Worm (Caenorhabditis elegans) whole organism, L4/young adult: ENCODE measurements around the gene irld-47.

Experiments
- W03F9.2 ChIP-seq: fragments of 150-350 bp; optimal IDR thresholded peaks from 2 replicates; lab custom pipeline; 2014; ENCODE audit warnings: missing biosample characterization, missing genetic modification characterization
- dao-5 ChIP-seq: sonication (generic microtip); optimal IDR thresholded peaks from 2 replicates; lab custom pipeline; 2016; ENCODE audit warnings: missing genotype, missing genetic modification characterization, moderate library complexity, missing compliant biosample characterization
- him-1 ChIP-seq: sonication (generic microtip); optimal IDR thresholded peaks from 2 replicates; lab custom pipeline; 2016; ENCODE audit warnings: missing genotype, missing genetic modification reagents, missing genetic modification characterization, missing compliant biosample characterization

irld-47 gene

DNA sequence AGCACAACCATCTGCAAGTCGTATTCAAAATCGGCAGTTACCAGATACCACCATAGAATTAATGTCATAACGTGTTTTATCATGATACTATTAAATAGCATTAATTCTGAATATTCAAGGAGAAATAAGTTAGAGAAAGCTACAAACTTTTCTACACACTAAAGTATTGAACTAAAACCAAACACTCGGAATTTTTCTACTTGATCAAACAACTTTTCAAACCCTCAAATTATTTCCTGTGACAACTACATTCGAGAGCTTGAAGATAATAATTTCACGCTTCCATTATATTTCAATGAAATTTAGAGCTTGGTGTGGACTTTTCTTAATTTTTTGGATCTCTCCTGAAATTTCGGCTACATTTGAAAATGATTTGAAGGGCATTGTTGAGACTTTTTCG, at the start of gene irld-47:
Gene irld-47, minus strand, starts transcription at position 101 of the 400 bp plus-strand sequence.
- TF ChIP-seq him-1 (tag; lab: Kevin White, UChicago) = no peak
- TF ChIP-seq dao-5 (tag; lab: Kevin White, UChicago) = no peak
- no peak for TF ChIP-seq W03F9.2 (tag; lab: Kevin White, UChicago)

DNA sequence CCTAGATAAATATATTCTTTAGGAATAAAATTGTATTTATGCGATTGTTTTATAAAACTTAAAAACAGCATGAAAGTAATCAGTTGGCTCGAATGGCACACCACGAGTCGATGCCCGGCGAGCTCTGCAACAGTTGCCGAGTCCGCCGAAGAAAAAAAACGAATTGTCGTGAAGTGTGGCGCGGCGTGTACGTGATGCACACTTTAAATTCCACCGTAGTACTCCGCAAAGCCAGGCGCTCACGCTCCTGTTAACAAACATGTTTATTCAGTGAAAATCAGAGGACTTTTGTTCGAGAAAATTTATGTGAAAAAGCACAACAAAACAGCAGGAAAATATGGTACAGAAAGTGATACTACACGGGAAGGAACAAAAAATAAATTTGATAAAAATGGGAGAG, 48.3 kb upstream of the irld-47 start:
- TF ChIP-seq him-1 (tag; lab: Kevin White, UChicago) = no peak
- no peak for TF ChIP-seq dao-5 (tag; lab: Kevin White, UChicago)
- peak; percentile 3 for TF ChIP-seq W03F9.2 (tag; lab: Kevin White, UChicago)

ce11 chrII:7870062-7870461, 47.7 kb upstream of the irld-47 start, which contains the start of gene ztf-17:
TSS of gene ztf-17 (minus strand) at chrII:7870162.
- TF ChIP-seq him-1 (tag; lab: Kevin White, UChicago) (no peak), dao-5 (tag; lab: Kevin White, UChicago) (no peak), W03F9.2 (tag; lab: Kevin White, UChicago) (no peak)

DNA sequence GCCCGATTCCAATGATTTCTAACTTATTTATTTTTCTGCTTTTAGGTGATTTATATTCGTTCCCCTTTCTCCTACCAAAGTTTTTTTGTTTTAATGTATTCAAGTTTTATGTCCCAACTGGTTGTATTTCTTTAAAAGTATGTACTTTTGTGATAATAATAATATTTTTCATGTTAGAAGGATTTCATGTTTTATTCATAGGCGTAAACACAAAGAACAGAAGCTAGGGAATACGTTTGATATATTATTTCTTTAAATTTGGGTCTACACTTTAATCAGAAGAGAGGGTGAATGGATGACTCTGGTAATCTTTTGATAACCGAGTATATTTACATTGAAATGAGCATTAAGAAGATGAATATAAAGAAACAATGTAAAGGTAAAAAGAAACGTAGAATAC, 43.7 kb upstream of the irld-47 start:
- no peak for TF ChIP-seq him-1 (tag; lab: Kevin White, UChicago)
- TF ChIP-seq dao-5 (tag; lab: Kevin White, UChicago) = no peak
- no peak for TF ChIP-seq W03F9.2 (tag; lab: Kevin White, UChicago)

DNA sequence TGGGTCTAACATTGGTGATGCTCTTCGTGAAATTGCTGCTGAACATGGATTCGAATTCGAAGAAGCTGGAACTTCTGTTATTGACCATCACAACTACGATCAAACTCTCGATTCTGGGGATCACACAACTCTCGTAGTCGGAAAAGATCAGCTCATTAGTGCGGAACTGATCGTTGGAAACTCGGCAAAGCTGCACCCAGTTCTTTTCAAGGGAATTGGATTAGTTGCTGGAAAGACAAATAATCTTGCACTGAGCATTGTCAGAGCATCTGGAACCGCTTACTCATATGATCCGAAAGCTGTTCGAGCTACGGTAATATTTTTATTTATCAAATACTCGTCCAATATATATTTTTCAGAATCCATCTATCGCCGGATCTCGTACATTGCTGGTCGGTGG, 42.5 kb upstream of the irld-47 start:
- no peak for TF ChIP-seq W03F9.2 (tag; lab: Kevin White, UChicago)
- TF ChIP-seq dao-5 (tag; lab: Kevin White, UChicago) = no peak
- no peak for TF ChIP-seq him-1 (tag; lab: Kevin White, UChicago)

- TF ChIP-seq W03F9.2 (tag; lab: Kevin White, UChicago) (no peak), dao-5 (tag; lab: Kevin White, UChicago) (no peak), him-1 (tag; lab: Kevin White, UChicago) (no peak)
Measured at ce11 chrII:7864207-7864606, 41.9 kb upstream of the irld-47 start, which contains the start of gene ostb-1. TSS of gene ostb-1 (plus strand) at chrII:7864507.

DNA sequence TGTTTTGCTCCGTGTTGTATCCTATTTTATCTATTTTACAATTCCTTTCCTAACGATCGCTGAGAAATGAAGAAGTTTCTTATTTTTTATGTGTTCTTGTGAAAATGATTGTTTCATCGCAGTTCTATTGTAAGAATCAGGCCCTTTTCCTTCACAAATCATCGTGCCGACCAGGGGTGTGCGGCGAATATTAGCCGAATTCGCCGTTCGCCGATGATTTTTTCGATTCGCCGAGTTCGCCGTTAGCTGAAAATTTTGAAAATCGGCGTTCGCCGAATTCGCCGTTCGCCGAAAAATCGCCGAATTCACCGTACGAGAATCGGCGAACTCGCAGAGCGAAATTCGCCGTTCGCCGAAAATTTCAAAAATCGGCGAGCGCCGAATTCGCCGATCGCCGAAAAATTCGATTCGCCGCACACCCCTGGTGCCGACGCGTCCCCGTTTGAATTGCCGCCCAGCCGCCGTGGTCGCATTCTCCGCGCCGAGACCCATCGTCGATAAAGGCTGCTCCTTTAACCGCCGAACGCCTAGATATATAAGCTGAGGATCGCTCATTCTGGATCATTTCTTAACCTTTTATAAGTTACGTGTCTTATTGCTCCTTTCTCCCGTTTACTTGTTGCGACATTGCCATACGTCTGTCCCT, 41.2 kb upstream of the irld-47 start:
- TF ChIP-seq W03F9.2 (tag; lab: Kevin White, UChicago) (no peak), dao-5 (tag; lab: Kevin White, UChicago) (no peak), him-1 (tag; lab: Kevin White, UChicago) (no peak)

DNA sequence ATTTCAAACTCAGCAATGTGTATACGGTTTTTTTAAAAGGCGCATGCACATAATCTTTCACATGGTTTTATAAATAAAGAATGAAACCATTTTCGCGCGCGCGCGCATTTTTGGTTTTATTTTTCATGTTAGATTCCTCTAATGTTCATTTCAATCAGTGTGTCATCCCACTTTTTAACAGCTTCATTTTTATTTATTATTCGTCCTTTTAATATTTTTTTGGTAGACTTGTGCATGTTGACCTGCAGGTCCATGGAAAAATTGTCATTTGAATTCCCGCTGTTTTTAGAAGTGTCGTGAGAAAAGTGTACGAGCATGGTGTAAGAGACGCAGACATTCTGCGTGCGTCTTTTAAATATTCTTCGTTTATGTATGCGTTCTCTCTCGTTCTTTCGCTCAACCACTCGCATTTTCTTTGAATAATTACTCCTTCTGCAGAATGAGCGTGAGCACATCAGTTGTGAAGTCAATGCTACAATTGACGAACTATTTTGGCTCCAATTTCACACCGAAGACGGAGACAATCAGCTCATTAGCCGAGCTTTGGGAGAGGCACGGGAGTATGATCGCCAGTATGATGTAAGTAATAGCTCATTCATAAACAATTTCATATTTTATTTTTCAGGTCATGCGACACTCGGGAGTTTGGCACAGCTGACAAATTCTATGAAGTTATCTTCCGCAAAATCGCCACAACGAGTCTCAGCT, 38.0 kb upstream of the irld-47 start, which contains the start of gene lin-5:
Gene lin-5, plus strand, starts transcription at position 354 of the 708 bp plus-strand sequence.
- TF ChIP-seq W03F9.2 (tag; lab: Kevin White, UChicago) (peak; percentile 68), him-1 (tag; lab: Kevin White, UChicago) (no peak), dao-5 (tag; lab: Kevin White, UChicago) (no peak)

- no peak for TF ChIP-seq W03F9.2 (tag; lab: Kevin White, UChicago)
- TF ChIP-seq him-1 (tag; lab: Kevin White, UChicago) = no peak
- TF ChIP-seq dao-5 (tag; lab: Kevin White, UChicago) = no peak
Measured at ce11 chrII:7858101-7858500, 35.7 kb upstream of the irld-47 start, which contains the start of gene sds-22. TSS of gene sds-22 (plus strand) at chrII:7858401.

DNA sequence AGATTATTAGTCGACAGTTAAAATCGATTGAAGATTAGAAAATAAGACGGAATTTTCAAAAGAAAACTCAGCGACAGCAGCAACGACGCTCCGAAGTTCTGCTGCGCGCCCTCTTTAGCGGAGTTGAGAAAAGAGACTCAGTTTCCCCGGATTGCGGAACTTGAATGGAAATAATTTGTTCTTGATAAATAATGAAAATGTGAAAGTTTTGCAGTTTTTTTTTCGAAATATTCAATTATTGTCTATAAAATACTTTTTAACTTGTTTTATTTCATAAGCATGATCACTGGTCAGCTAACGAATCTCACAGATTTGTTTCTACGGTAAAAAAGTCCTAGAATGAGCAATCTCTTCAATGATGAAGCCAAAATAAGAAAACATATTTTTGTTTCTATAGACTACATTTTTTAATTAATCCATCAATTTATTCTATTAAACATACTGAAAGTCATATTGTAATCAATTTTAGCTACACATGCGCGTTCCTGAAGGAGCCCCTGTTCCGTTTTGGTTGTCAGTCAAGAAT, 35.2 kb upstream of the irld-47 start, which contains the start of the genes cec-3 and T09A5.15:
Gene cec-3, minus strand, starts transcription at position 116 of the 526 bp plus-strand sequence.
Gene T09A5.15, plus strand, starts transcription at position 476 of the 526 bp plus-strand sequence.
- TF ChIP-seq W03F9.2 (tag; lab: Kevin White, UChicago) = peak; percentile 4
- TF ChIP-seq dao-5 (tag; lab: Kevin White, UChicago) = no peak

DNA sequence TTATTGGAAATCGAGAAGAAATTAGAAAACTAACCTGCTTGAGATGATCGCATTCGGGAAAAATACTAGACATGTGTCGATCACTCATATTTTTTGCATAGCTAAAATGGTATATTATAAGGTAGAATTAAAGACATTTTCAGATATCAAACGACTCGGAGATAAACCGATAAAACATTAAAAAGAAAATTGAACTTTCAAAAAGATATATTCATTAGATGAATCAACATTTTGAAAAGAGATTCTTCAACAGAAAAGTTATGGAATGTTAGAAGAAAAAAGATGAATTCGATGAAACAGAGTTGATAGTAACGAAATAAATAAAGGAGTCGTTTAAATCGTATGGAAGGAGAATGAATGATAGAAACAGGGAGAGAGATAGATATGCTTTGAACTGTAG, 33.3 kb upstream of the irld-47 start, which contains the start of gene mdmh-35:
Gene mdmh-35, minus strand, starts transcription at position 101 of the 400 bp plus-strand sequence.
- TF ChIP-seq him-1 (tag; lab: Kevin White, UChicago) (no peak), W03F9.2 (tag; lab: Kevin White, UChicago) (no peak), dao-5 (tag; lab: Kevin White, UChicago) (no peak)

ce11 chrII:7854942-7855341, 32.6 kb upstream of the irld-47 start, which contains the start of gene mdt-10:
TSS of gene mdt-10 (minus strand) at chrII:7855042.
- no peak for TF ChIP-seq him-1 (tag; lab: Kevin White, UChicago)
- no peak for TF ChIP-seq dao-5 (tag; lab: Kevin White, UChicago)
- no peak for TF ChIP-seq W03F9.2 (tag; lab: Kevin White, UChicago)

- TF ChIP-seq dao-5 (tag; lab: Kevin White, UChicago) = no peak
- no peak for TF ChIP-seq W03F9.2 (tag; lab: Kevin White, UChicago)
- TF ChIP-seq him-1 (tag; lab: Kevin White, UChicago) = no peak
Measured at ce11 chrII:7853679-7854078, 31.3 kb upstream of the irld-47 start, which contains the start of gene T09A5.5. TSS of gene T09A5.5 (minus strand) at chrII:7853779.
